Fruit fly (Drosophila melanogaster): ENCODE data around the gene CG32599.
A peak's percentile ranks its signal among the peaks of the same experiment; 100 is the strongest.

dm6 chrX:14211250-14211944 lies 32.1 kb upstream of the CG32599 start:
- TF ChIP-seq pan (optimal IDR thresholded peaks at IDR 0.05): no peak
- no peak for TF ChIP-seq usp (GFP tag; optimal IDR thresholded peaks at IDR 0.05)
- no peak for TF ChIP-seq psq (optimal IDR thresholded peaks at IDR 0.05)
- TF ChIP-seq Dll (optimal IDR thresholded peaks at IDR 0.05): peak; percentile 47
- TF ChIP-seq EcR (GFP tag; optimal IDR thresholded peaks at IDR 0.05): no peak
- TF ChIP-seq CG8478 (optimal IDR thresholded peaks at IDR 0.05): no peak
